Worm (Caenorhabditis elegans) whole organism, L1 larva: ENCODE results near the gene ndub-6.

ENCODE experiments used
- C34B4.2 ChIP-seq: sonication (generic microtip); optimal IDR thresholded peaks from 2 replicates; lab custom pipeline; 2017; ENCODE audit warnings: mild to moderate bottlenecking, missing genetic modification characterization, missing compliant biosample characterization
- F16B12.6 ChIP-seq: fragments of 150-350 bp; optimal IDR thresholded peaks from 2 replicates; lab custom pipeline; 2014; ENCODE audit warnings: missing biosample characterization, missing genetic modification characterization
- aha-1 ChIP-seq: fragments of 150-350 bp; optimal IDR thresholded peaks from 2 replicates; lab custom pipeline; 2014; ENCODE audit warnings: missing biosample characterization, missing genetic modification characterization
- ama-1 ChIP-seq: fragments of 150-350 bp; optimal IDR thresholded peaks from 2 replicates; lab custom pipeline; 2014
- blmp-1 ChIP-seq: fragments of 150-350 bp; optimal IDR thresholded peaks from 2 replicates; lab custom pipeline; 2014; ENCODE audit warnings: missing biosample characterization, missing genetic modification characterization
- ceh-63 ChIP-seq: fragments of 200-800 bp; sonication (Bioruptor generic); optimal IDR thresholded peaks from 2 replicates; lab custom pipeline; 2018; ENCODE audit warnings: mild to moderate bottlenecking, missing genetic modification characterization, missing compliant biosample characterization
- ces-1 ChIP-seq: fragments of 150-350 bp; optimal IDR thresholded peaks from 2 replicates; lab custom pipeline; 2014; ENCODE audit warnings: missing biosample characterization, missing genetic modification reagents, missing genetic modification characterization
- dpl-1 ChIP-seq, 3 experiments: fragments of 150-350 bp in 2 of 3; sonication (generic microtip) in 1 of 3; optimal IDR thresholded peaks; 2 replicates each; lab custom pipeline; 2014 to 2017; ENCODE audit warnings: missing biosample characterization in 3 of 3, missing genetic modification characterization in 3 of 3, missing genetic modification reagents in 3 of 3
- dsc-1 ChIP-seq: sonication (generic microtip); optimal IDR thresholded peaks from 2 replicates; lab custom pipeline; 2016; ENCODE audit warnings: mild to moderate bottlenecking, missing genetic modification characterization, missing compliant biosample characterization
- efl-1 ChIP-seq, 4 experiments: fragments of 150-350 bp; optimal IDR thresholded peaks in 3 of 4; peaks in 1 of 4; 1 replicate in 1 of 4; 2 replicates in 3 of 4; lab custom pipeline; 2014; ENCODE audit warnings: missing biosample characterization in 2 of 4, missing genetic modification characterization in 2 of 4, missing genetic modification reagents in 2 of 4
- egl-13 ChIP-seq: sonication (generic microtip); optimal IDR thresholded peaks from 2 replicates; lab custom pipeline; 2016; ENCODE audit warnings: missing genotype, missing genetic modification reagents, missing genetic modification characterization, missing compliant biosample characterization
- egl-27 ChIP-seq, 2 experiments: fragments of 150-350 bp in 1 of 2; sonication (generic microtip); optimal IDR thresholded peaks; 3 replicates each; lab custom pipeline; 2017 to 2018; ENCODE audit warnings: missing biosample characterization in 2 of 2, missing genetic modification characterization in 2 of 2, missing genetic modification reagents in 2 of 2
- fos-1 ChIP-seq: fragments of 150-350 bp; optimal IDR thresholded peaks from 2 replicates; lab custom pipeline; 2014; ENCODE audit warnings: missing biosample characterization, missing genetic modification characterization
- isw-1 ChIP-seq: fragments of 200-800 bp; sonication (Bioruptor generic); IDR thresholded peaks from 2 replicates; pipeline ENCODE4 v1.3.6; 2022; ENCODE audit warnings: missing genetic modification characterization, missing compliant biosample characterization
- jun-1 ChIP-seq: fragments of 150-350 bp; optimal IDR thresholded peaks from 2 replicates; lab custom pipeline; 2014; ENCODE audit warnings: missing biosample characterization, missing genetic modification reagents, missing genetic modification characterization
- lin-13 ChIP-seq: fragments of 150-350 bp; optimal IDR thresholded peaks from 2 replicates; lab custom pipeline; 2014; ENCODE audit warnings: missing biosample characterization, missing genetic modification reagents, missing genetic modification characterization
- lin-15B ChIP-seq: fragments of 150-350 bp; sonication (generic microtip); optimal IDR thresholded peaks from 3 replicates; lab custom pipeline; 2014; ENCODE audit warnings: missing biosample characterization, missing genetic modification characterization
- lin-35 ChIP-seq, 2 experiments: fragments of 150-350 bp; optimal IDR thresholded peaks; 2 replicates each; lab custom pipeline; 2014; ENCODE audit warnings: missing biosample characterization in 2 of 2, missing genetic modification characterization in 2 of 2, missing genetic modification reagents in 2 of 2
- lin-39 ChIP-seq: fragments of 150-350 bp; optimal IDR thresholded peaks from 2 replicates; lab custom pipeline; 2014; ENCODE audit warnings: missing biosample characterization, missing genetic modification reagents, missing genetic modification characterization
- lsy-2 ChIP-seq, 2 experiments: fragments of 150-350 bp; optimal IDR thresholded peaks; 2 replicates each; lab custom pipeline; 2014; ENCODE audit warnings: missing biosample characterization in 2 of 2, missing genetic modification characterization in 2 of 2
- mef-2 ChIP-seq: fragments of 150-350 bp; optimal IDR thresholded peaks from 2 replicates; lab custom pipeline; 2014; ENCODE audit warnings: missing biosample characterization, missing genetic modification characterization
- mep-1 ChIP-seq: fragments of 150-350 bp; optimal IDR thresholded peaks from 2 replicates; lab custom pipeline; 2014; ENCODE audit warnings: missing biosample characterization, missing genetic modification characterization
- nhr-12 ChIP-seq: sonication (generic microtip); optimal IDR thresholded peaks from 2 replicates; lab custom pipeline; 2017; ENCODE audit warnings: missing biosample characterization, missing genetic modification characterization
- nhr-19 ChIP-seq: fragments of 200-800 bp; sonication (Bioruptor generic); conservative IDR thresholded peaks from 2 replicates; pipeline ENCODE4 v1.3.6; 2022; ENCODE audit warnings: missing genetic modification characterization, missing compliant biosample characterization
- nhr-20 ChIP-seq: sonication (generic microtip); optimal IDR thresholded peaks from 2 replicates; lab custom pipeline; 2016; ENCODE audit warnings: mild to moderate bottlenecking, missing genetic modification characterization, missing compliant biosample characterization
- nhr-71 ChIP-seq: sonication (generic microtip); optimal IDR thresholded peaks from 2 replicates; lab custom pipeline; 2016; ENCODE audit warnings: mild to moderate bottlenecking, missing genetic modification characterization, moderate library complexity, missing compliant biosample characterization
- nhr-76 ChIP-seq: sonication (generic microtip); optimal IDR thresholded peaks from 2 replicates; lab custom pipeline; 2017; ENCODE audit warnings: missing biosample characterization, missing genetic modification characterization
- nhr-85 ChIP-seq: sonication (generic microtip); peaks from one replicate; lab custom pipeline; 2016; ENCODE audit warnings: missing genetic modification characterization, inconsistent platforms, missing compliant biosample characterization
- pag-3 ChIP-seq: sonication (generic microtip); optimal IDR thresholded peaks from 2 replicates; lab custom pipeline; 2017; ENCODE audit warnings: missing genetic modification characterization, mild to moderate bottlenecking, missing compliant biosample characterization, antibody characterized with exemption, borderline replicate concordance; ENCODE audit not compliant: insufficient read depth
- pqm-1 ChIP-seq: sonication (generic microtip); optimal IDR thresholded peaks from 3 replicates; lab custom pipeline; 2017; ENCODE audit warnings: missing biosample characterization, missing genetic modification characterization
- rnt-1 ChIP-seq: sonication (generic microtip); optimal IDR thresholded peaks from 2 replicates; lab custom pipeline; 2016; ENCODE audit warnings: mild to moderate bottlenecking, missing genetic modification characterization, moderate library complexity, missing compliant biosample characterization
- snpc-4 ChIP-seq: fragments of 150-350 bp; optimal IDR thresholded peaks from 2 replicates; lab custom pipeline; 2014; ENCODE audit warnings: missing biosample characterization, missing genetic modification characterization
- snu-23 ChIP-seq: sonication (generic microtip); optimal IDR thresholded peaks from 2 replicates; lab custom pipeline; 2016; ENCODE audit warnings: missing genetic modification characterization, missing compliant biosample characterization
- sptf-1 ChIP-seq: fragments of 150-350 bp; optimal IDR thresholded peaks from 2 replicates; lab custom pipeline; 2014; ENCODE audit warnings: missing biosample characterization, missing genetic modification characterization
- swsn-7 ChIP-seq: sonication (generic microtip); optimal IDR thresholded peaks from 2 replicates; lab custom pipeline; 2016; ENCODE audit warnings: missing genetic modification characterization, missing compliant biosample characterization
- unc-130 ChIP-seq: fragments of 150-350 bp; optimal IDR thresholded peaks from 2 replicates; lab custom pipeline; 2017; ENCODE audit warnings: missing biosample characterization, missing genetic modification characterization, inconsistent platforms
- unc-86 ChIP-seq: sonication (generic microtip); optimal IDR thresholded peaks from 2 replicates; lab custom pipeline; 2016; ENCODE audit warnings: missing genetic modification characterization, missing compliant biosample characterization
- vab-15 ChIP-seq: sonication (generic microtip); optimal IDR thresholded peaks from 2 replicates; lab custom pipeline; 2017; ENCODE audit warnings: missing genotype, mild to moderate bottlenecking, missing genetic modification characterization, missing compliant biosample characterization
- ztf-11 ChIP-seq, 2 experiments: sonication (generic microtip); optimal IDR thresholded peaks; 2 replicates each; lab custom pipeline; 2016 to 2017; ENCODE audit warnings: missing genetic modification characterization in 2 of 2, missing biosample characterization in 1 of 2, missing compliant biosample characterization in 1 of 2

Gene ndub-6

DNA sequence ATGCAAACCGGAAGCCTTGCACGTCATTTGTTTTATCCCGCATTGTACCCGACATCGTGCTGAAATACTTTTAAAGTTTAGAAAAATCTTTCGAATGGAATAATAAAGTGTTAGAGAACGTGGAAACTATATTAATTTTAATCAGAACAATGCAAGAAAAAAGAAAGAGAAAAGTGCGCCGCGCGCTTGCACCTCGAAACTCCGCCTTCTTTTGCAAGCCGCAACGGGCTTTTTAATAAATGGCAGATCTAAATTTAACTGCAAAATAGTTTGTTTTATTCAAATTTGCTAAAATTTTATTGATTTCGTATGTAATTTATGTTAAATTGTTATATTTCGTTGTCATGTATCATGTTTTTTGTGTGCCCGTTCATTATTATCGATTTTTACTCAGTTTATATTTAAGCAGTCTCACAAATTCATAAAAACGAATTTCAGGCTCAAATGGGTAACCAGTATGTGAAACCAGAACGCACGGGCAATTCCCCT lies at the start of gene ndub-6, which contains the start of gene acl-3:
Gene ndub-6 (plus strand): TSS at position 439 of the 489 bp plus-strand sequence.
Gene acl-3 (minus strand): TSS at position 59 of the 489 bp plus-strand sequence.
- no peak for TF ChIP-seq unc-130 (tag; lab: Kevin White, UChicago)
- TF ChIP-seq lin-15B (tag; lab: Kevin White, UChicago), result no peak
- TF ChIP-seq lin-35 (GFP tag; optimal IDR thresholded peaks at IDR 0.05; lab: Kevin White, UChicago), result peak in 1 of 2 experiments; percentile 11
- no peak for TF ChIP-seq ztf-11 (tag; optimal IDR thresholded peaks at IDR 0.05; lab: Kevin White, UChicago)
- no peak for TF ChIP-seq aha-1 (tag; lab: Kevin White, UChicago)
- TF ChIP-seq C34B4.2 (tag; lab: Kevin White, UChicago), result no peak
- peak; percentile 20 for TF ChIP-seq snu-23 (GFP tag; lab: Kevin White, UChicago)
- TF ChIP-seq nhr-76 (tag; lab: Kevin White, UChicago), result no peak
- TF ChIP-seq pqm-1, result no peak
- TF ChIP-seq mep-1 (tag; lab: Kevin White, UChicago), result no peak
- no peak for TF ChIP-seq sptf-1 (tag; lab: Kevin White, UChicago)
- TF ChIP-seq dsc-1 (tag; lab: Kevin White, UChicago), result no peak
- no peak for TF ChIP-seq unc-86 (tag; lab: Kevin White, UChicago)
- no peak for TF ChIP-seq F16B12.6 (tag; lab: Kevin White, UChicago)
- TF ChIP-seq nhr-20 (tag; lab: Kevin White, UChicago), result no peak
- TF ChIP-seq nhr-19, result no peak
- peak in 1 of 3 experiments; percentile 11 for TF ChIP-seq dpl-1 (GFP tag; optimal IDR thresholded peaks at IDR 0.05; lab: Kevin White, UChicago)
- TF ChIP-seq blmp-1, result no peak
- TF ChIP-seq lsy-2 (tag; optimal IDR thresholded peaks at IDR 0.05; lab: Kevin White, UChicago), result peak in 1 of 2 experiments; percentile 24
- TF ChIP-seq ceh-63, result no peak
- TF ChIP-seq egl-13 (tag; lab: Kevin White, UChicago), result no peak
- TF ChIP-seq rnt-1, result no peak
- no peak for TF ChIP-seq mef-2 (tag; lab: Kevin White, UChicago)
- TF ChIP-seq lin-39 (tag; lab: Kevin White, UChicago), result no peak
- no peak for TF ChIP-seq lin-13
- no peak for TF ChIP-seq swsn-7 (tag; lab: Kevin White, UChicago)
- TF ChIP-seq pag-3 (tag; lab: Kevin White, UChicago), result no peak
- no peak for TF ChIP-seq vab-15
- no peak for TF ChIP-seq fos-1
- no peak for TF ChIP-seq jun-1 (tag; lab: Kevin White, UChicago)
- TF ChIP-seq nhr-12, result no peak
- no peak for TF ChIP-seq isw-1 (GFP tag; lab: Robert Waterston, UW)
- no peak for TF ChIP-seq nhr-71

DNA sequence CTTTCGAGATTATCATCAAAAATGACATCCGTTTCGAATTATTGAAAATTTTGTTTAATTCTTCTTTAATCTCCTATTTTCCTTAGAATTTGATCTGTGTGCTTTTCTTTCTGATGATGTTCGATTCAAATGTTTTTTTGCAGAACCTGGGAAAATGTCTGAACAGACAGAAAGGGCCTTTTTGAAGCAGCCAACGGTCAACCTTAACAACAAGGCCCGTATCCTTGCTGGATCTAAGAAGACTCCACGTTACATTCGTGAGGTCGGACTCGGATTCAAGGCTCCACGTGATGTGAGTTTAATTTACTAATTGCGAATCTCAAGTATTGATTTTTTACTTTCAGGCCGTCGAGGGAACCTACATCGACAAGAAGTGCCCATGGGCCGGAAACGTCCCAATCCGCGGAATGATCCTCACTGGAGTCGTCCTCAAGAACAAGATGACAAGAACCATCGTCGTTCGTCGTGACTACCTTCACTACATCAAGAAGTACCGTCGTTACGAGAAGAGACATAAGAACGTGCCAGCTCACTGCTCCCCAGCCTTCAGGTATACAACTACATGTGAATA lies 49.6 kb upstream of the ndub-6 start, which contains the start of gene rps-11:
Gene rps-11 (plus strand): TSS at position 144 of the 571 bp plus-strand sequence.
- TF ChIP-seq rnt-1 (no peak), efl-1 (optimal IDR thresholded peaks at IDR 0.05; lab: Kevin White, UChicago) (no peak), efl-1 (GFP tag; optimal IDR thresholded peaks at IDR 0.05 in 1 of 2; lab: Kevin White, UChicago) (peak in 1 of 2 experiments; percentile 91)

DNA sequence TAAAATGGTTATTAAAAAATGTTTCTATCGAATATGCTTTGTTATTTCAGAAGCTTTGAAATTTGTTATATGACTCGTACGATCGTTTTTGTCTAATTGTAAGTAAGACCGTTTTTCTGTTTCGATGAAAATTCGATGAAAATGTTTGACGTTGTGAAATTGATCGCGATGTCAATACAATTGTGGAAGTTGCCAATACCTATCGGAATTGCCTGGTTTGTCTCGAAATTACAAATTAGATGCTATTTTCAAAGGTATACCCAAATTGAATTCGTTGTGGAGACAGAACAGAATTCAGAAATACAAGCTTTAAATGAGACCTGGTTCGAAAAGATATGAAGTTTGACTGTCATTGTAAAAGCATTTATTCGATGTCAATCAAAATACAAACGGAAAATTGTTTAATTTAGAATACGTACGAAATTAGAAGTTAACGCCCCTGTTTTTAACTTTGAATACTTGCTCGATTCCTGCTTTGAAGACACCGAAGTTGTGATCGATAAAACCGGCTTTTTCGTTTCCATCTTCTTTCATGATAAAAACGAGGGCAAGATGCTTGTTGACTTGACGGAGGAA lies 48.9 kb upstream of the ndub-6 start:
- no peak for TF ChIP-seq ces-1 (GFP tag; lab: Kevin White, UChicago)
- peak; percentile 13 for TF ChIP-seq ama-1 (lab: Kevin White, UChicago)
- TF ChIP-seq snpc-4, result no peak
- peak; percentile 1 for TF ChIP-seq nhr-85 (tag; lab: Kevin White, UChicago)
- TF ChIP-seq egl-27 (tag; optimal IDR thresholded peaks at IDR 0.05; lab: Kevin White, UChicago), result no peak
- TF ChIP-seq lsy-2 (tag; optimal IDR thresholded peaks at IDR 0.05; lab: Kevin White, UChicago), result peak in 1 of 2 experiments; percentile 22
